Worm (Caenorhabditis elegans) whole organism, L4/young adult: Measurements from ENCODE around the gene mboa-1.
A peak's percentile ranks its signal among the peaks of the same experiment; 100 is the strongest.
"Not testable (repeated sequence)": the region's sequence is repeated elsewhere in the genome, so short reads cannot be mapped to it uniquely, and the experiment has no call there.

ENCODE experiments used
- W03F9.2 ChIP-seq: fragments of 150-350 bp; optimal IDR thresholded peaks from 2 replicates; lab custom pipeline; 2014; ENCODE audit warnings: missing biosample characterization, missing genetic modification characterization
- dao-5 ChIP-seq: sonication (generic microtip); optimal IDR thresholded peaks from 2 replicates; lab custom pipeline; 2016; ENCODE audit warnings: missing genotype, missing genetic modification characterization, moderate library complexity, missing compliant biosample characterization
- him-1 ChIP-seq: sonication (generic microtip); optimal IDR thresholded peaks from 2 replicates; lab custom pipeline; 2016; ENCODE audit warnings: missing genotype, missing genetic modification reagents, missing genetic modification characterization, missing compliant biosample characterization

mboa-1 gene

ce11 chrX:16040207-16040716, 9.7 kb downstream of the mboa-1 start, which contains the start of gene B0395.3:
TSS of gene B0395.3 (minus strand) at chrX:16040257.
- TF ChIP-seq him-1 (tag; lab: Kevin White, UChicago) (no peak), W03F9.2 (no peak), dao-5 (tag; lab: Kevin White, UChicago) (no peak)

- no peak for TF ChIP-seq dao-5 (tag; lab: Kevin White, UChicago)
- no peak for TF ChIP-seq him-1 (tag; lab: Kevin White, UChicago)
- no peak for TF ChIP-seq W03F9.2
These were observed 11.2 kb downstream of the mboa-1 start for ce11 chrX:16041808-16042207.

ce11 chrX:16042480-16042879, 11.9 kb downstream of the mboa-1 start:
- TF ChIP-seq W03F9.2 (no peak), dao-5 (tag; lab: Kevin White, UChicago) (no peak)

ce11 chrX:16044325-16044724, 13.7 kb downstream of the mboa-1 start:
- TF ChIP-seq W03F9.2 (no peak), dao-5 (tag; lab: Kevin White, UChicago) (no peak), him-1 (tag; lab: Kevin White, UChicago) (no peak)

- TF ChIP-seq dao-5 (tag; lab: Kevin White, UChicago) (no peak), W03F9.2 (no peak), him-1 (tag; lab: Kevin White, UChicago) (no peak)
These were observed 15.8 kb downstream of the mboa-1 start for ce11 chrX:16046379-16046778.

- TF ChIP-seq W03F9.2 = no peak
- no peak for TF ChIP-seq dao-5 (tag; lab: Kevin White, UChicago)
- TF ChIP-seq him-1 (tag; lab: Kevin White, UChicago) = no peak
These were observed 19.0 kb downstream of the mboa-1 start, which contains the start of gene cpd-2 for ce11 chrX:16049573-16049972. TSS of gene cpd-2 (plus strand) at chrX:16049873.

- TF ChIP-seq him-1 (tag; lab: Kevin White, UChicago) (no peak), W03F9.2 (no peak), dao-5 (tag; lab: Kevin White, UChicago) (no peak)
These were observed 24.6 kb downstream of the mboa-1 start, which contains the start of gene T27A8.7 for ce11 chrX:16055245-16055644. TSS of gene T27A8.7 (plus strand) at chrX:16055545.

ce11 chrX:16056404-16056803, 25.8 kb downstream of the mboa-1 start:
- TF ChIP-seq W03F9.2 (peak; percentile 98), dao-5 (tag; lab: Kevin White, UChicago) (peak; percentile 64), him-1 (tag; lab: Kevin White, UChicago) (peak; percentile 99)

ce11 chrX:16058845-16059244, 28.2 kb downstream of the mboa-1 start, which contains the start of gene T27A8.2:
TSS of gene T27A8.2 (minus strand) at chrX:16058945.
- TF ChIP-seq W03F9.2 = no peak
- TF ChIP-seq dao-5 (tag; lab: Kevin White, UChicago) = no peak
- TF ChIP-seq him-1 (tag; lab: Kevin White, UChicago) = no peak

- TF ChIP-seq him-1 (tag; lab: Kevin White, UChicago); W03F9.2; dao-5 (tag; lab: Kevin White, UChicago): not testable (repeated sequence)
These were observed 31.8 kb downstream of the mboa-1 start, which contains the start of gene T27A8.3 for ce11 chrX:16062385-16062784. TSS of gene T27A8.3 (plus strand) at chrX:16062685.

- TF ChIP-seq W03F9.2 (no peak), dao-5 (tag; lab: Kevin White, UChicago) (no peak)
These were observed 37.4 kb downstream of the mboa-1 start for ce11 chrX:16067984-16068383.

ce11 chrX:16072595-16072994, 42.0 kb downstream of the mboa-1 start, which contains the start of gene col-187:
TSS of gene col-187 (plus strand) at chrX:16072895.
- TF ChIP-seq him-1 (tag; lab: Kevin White, UChicago) (no peak), W03F9.2 (no peak), dao-5 (tag; lab: Kevin White, UChicago) (no peak)

- TF ChIP-seq W03F9.2 (no peak), him-1 (tag; lab: Kevin White, UChicago) (no peak), dao-5 (tag; lab: Kevin White, UChicago) (no peak)
These were observed 45.9 kb downstream of the mboa-1 start, which contains the start of gene C30F2.4 for ce11 chrX:16076470-16076869. TSS of gene C30F2.4 (minus strand) at chrX:16076570.

ce11 chrX:16078695-16079094, 48.1 kb downstream of the mboa-1 start:
- TF ChIP-seq W03F9.2 (no peak), him-1 (tag; lab: Kevin White, UChicago) (no peak), dao-5 (tag; lab: Kevin White, UChicago) (no peak)

- no peak for TF ChIP-seq him-1 (tag; lab: Kevin White, UChicago)
- no peak for TF ChIP-seq dao-5 (tag; lab: Kevin White, UChicago)
- no peak for TF ChIP-seq W03F9.2
These were observed 51.4 kb downstream of the mboa-1 start, which contains the start of gene idpp-14 for ce11 chrX:16082024-16082423. TSS of gene idpp-14 (plus strand) at chrX:16082347.
